Worm (Caenorhabditis elegans) whole organism, mixed stage, embryonic: ENCODE results near the gene Y43F8B.29.

Experiments
- blmp-1 ChIP-seq: fragments of 150-350 bp; optimal IDR thresholded peaks from 2 replicates; lab custom pipeline; 2014; ENCODE audit warnings: missing biosample characterization, missing genetic modification characterization
- ceh-83 ChIP-seq: fragments of 200-800 bp; sonication (Bioruptor generic); optimal IDR thresholded peaks from 2 replicates; lab custom pipeline; 2018; ENCODE audit warnings: mild to moderate bottlenecking, missing genetic modification characterization, missing compliant biosample characterization
- cnd-1 ChIP-seq: fragments of 200-800 bp; sonication (Bioruptor generic); optimal IDR thresholded peaks from 2 replicates; lab custom pipeline; 2018; ENCODE audit warnings: mild to moderate bottlenecking, missing genetic modification characterization, missing compliant biosample characterization
- lsy-2 ChIP-seq: fragments of 150-350 bp; optimal IDR thresholded peaks from 2 replicates; lab custom pipeline; 2014; ENCODE audit warnings: missing biosample characterization, missing genetic modification characterization
- mep-1 ChIP-seq: fragments of 150-350 bp; optimal IDR thresholded peaks from 2 replicates; lab custom pipeline; 2017; ENCODE audit warnings: missing biosample characterization, missing genetic modification reagents, missing genetic modification characterization, inconsistent platforms
- nhr-237 ChIP-seq: fragments of 150-350 bp; optimal IDR thresholded peaks from 2 replicates; lab custom pipeline; 2014; ENCODE audit warnings: missing biosample characterization, missing genetic modification characterization
- nhr-76 ChIP-seq: sonication (generic microtip); optimal IDR thresholded peaks from 2 replicates; lab custom pipeline; 2017; ENCODE audit warnings: missing biosample characterization, missing genetic modification characterization
- sem-2 ChIP-seq: fragments of 200-800 bp; sonication (Bioruptor generic); optimal IDR thresholded peaks from 2 replicates; lab custom pipeline; 2018; ENCODE audit warnings: mild to moderate bottlenecking, missing genetic modification characterization, missing compliant biosample characterization
- snpc-4 ChIP-seq: fragments of 150-350 bp; optimal IDR thresholded peaks from 2 replicates; lab custom pipeline; 2014; ENCODE audit warnings: missing biosample characterization, missing genetic modification characterization
- sptf-1 ChIP-seq: sonication (generic microtip); optimal IDR thresholded peaks from 2 replicates; lab custom pipeline; 2017; ENCODE audit warnings: mild to moderate bottlenecking, missing genetic modification characterization, moderate library complexity, missing compliant biosample characterization
- unc-62 ChIP-seq: fragments of 150-350 bp; optimal IDR thresholded peaks from 2 replicates; lab custom pipeline; 2014; ENCODE audit warnings: missing biosample characterization, missing genetic modification reagents, missing genetic modification characterization
- ztf-11 ChIP-seq: fragments of 150-350 bp; optimal IDR thresholded peaks from 2 replicates; lab custom pipeline; 2014; ENCODE audit warnings: missing biosample characterization, missing genetic modification characterization

- TF ChIP-seq cnd-1 (tag; lab: Kevin White, UChicago) = no peak
- TF ChIP-seq ztf-11 (tag; lab: Kevin White, UChicago) = no peak
- no peak for TF ChIP-seq snpc-4 (tag; lab: Kevin White, UChicago)
- TF ChIP-seq nhr-237 = no peak
- TF ChIP-seq unc-62 = no peak
- TF ChIP-seq ceh-83 (GFP tag; lab: Kevin White, UChicago) = no peak
- TF ChIP-seq lsy-2 (tag; lab: Kevin White, UChicago) = no peak
- TF ChIP-seq mep-1 (tag; lab: Kevin White, UChicago) = no peak
- TF ChIP-seq sem-2 = no peak
- no peak for TF ChIP-seq sptf-1 (tag; lab: Kevin White, UChicago)
- TF ChIP-seq nhr-76 = no peak
- TF ChIP-seq blmp-1 (tag; lab: Kevin White, UChicago) = no peak
Observed at ce11 chrV:19501389-19501788, 10.0 kb downstream of the Y43F8B.29 start.
